Fruit fly (Drosophila melanogaster): Measurements from ENCODE around the gene CG15387.

- TF ChIP-seq Mnt (GFP tag; optimal IDR thresholded peaks at IDR 0.05), result no peak
- no peak for TF ChIP-seq CG7101 (tag; optimal IDR thresholded peaks at IDR 0.05)
- TF ChIP-seq CG11617 (GFP tag; optimal IDR thresholded peaks at IDR 0.05), result no peak
- no peak for TF ChIP-seq toe (GFP tag; optimal IDR thresholded peaks at IDR 0.05)
- no peak for TF ChIP-seq Hr96 (GFP tag; optimal IDR thresholded peaks at IDR 0.05)
- no peak for TF ChIP-seq CG33017 (tag; optimal IDR thresholded peaks at IDR 0.05)
- no peak for TF ChIP-seq kay (GFP tag; ENCODE audit: borderline replicate concordance)
- TF ChIP-seq Clk (GFP tag; optimal IDR thresholded peaks at IDR 0.05), result no peak
- no peak for TF ChIP-seq pad (GFP tag; optimal IDR thresholded peaks at IDR 0.05)
- TF ChIP-seq CG5204 (GFP tag; optimal IDR thresholded peaks at IDR 0.05), result no peak
- no peak for TF ChIP-seq CG14711 (tag; optimal IDR thresholded peaks at IDR 0.05)
- no peak for TF ChIP-seq CG1620 (GFP tag; optimal IDR thresholded peaks at IDR 0.05)
- no peak for TF ChIP-seq tj (GFP tag; optimal IDR thresholded peaks at IDR 0.05)
Measured at dm6 chr2L:2178810-2179143, 47.3 kb downstream of the CG15387 start.

Data from whole organism, adult.